Fruit fly (Drosophila melanogaster): Measurements from ENCODE around the gene RhoL.

Gene RhoL

dm6 chr3R:9529387-9529897, 27.1 kb upstream of the RhoL start (continued):
- TF ChIP-seq CG15269 (tag; optimal IDR thresholded peaks at IDR 0.05): peak; percentile 9
- TF ChIP-seq lab (GFP tag; optimal IDR thresholded peaks at IDR 0.05): peak; percentile 45
- no peak for TF ChIP-seq Dref (GFP tag; IDR thresholded peaks at IDR 0.05)
- no peak for TF ChIP-seq trh (GFP tag; optimal IDR thresholded peaks at IDR 0.05)
- TF ChIP-seq lilli (GFP tag; optimal IDR thresholded peaks at IDR 0.05): no peak
- TF ChIP-seq BtbVII (GFP tag; optimal IDR thresholded peaks at IDR 0.05): peak; percentile 18
- peak in 1 of 2 experiments; percentile 51 for TF ChIP-seq Pdp1 (GFP tag; optimal IDR thresholded peaks at IDR 0.05)
- no peak; the same call in 1 of the 2 replicates for TF ChIP-seq Lim3 (GFP tag; IDR thresholded peaks at IDR 0.05)
- peak; percentile 19 for TF ChIP-seq schlank (tag; optimal IDR thresholded peaks at IDR 0.05)
- peak; percentile 19 for TF ChIP-seq her (GFP tag; optimal IDR thresholded peaks at IDR 0.05)
- TF ChIP-seq sens (GFP tag): peak; percentile 15
- no peak for TF ChIP-seq Antp (GFP tag; optimal IDR thresholded peaks at IDR 0.05)
- no peak for TF ChIP-seq YL-1 (GFP tag; optimal IDR thresholded peaks at IDR 0.05)
- TF ChIP-seq Rfx (GFP tag; IDR thresholded peaks at IDR 0.05): 0 out of 2 replicates have a peak, but pooled peaks have one; percentile 4
- no peak for TF ChIP-seq NC2β (GFP tag; optimal IDR thresholded peaks at IDR 0.05)
- peak; percentile 61 for TF ChIP-seq CG13624 (GFP tag; optimal IDR thresholded peaks at IDR 0.05)
- TF ChIP-seq CG7987 (GFP tag; optimal IDR thresholded peaks at IDR 0.05): peak; percentile 79
- TF ChIP-seq az2 (GFP tag; optimal IDR thresholded peaks at IDR 0.05): no peak
- peak; percentile 41 for TF ChIP-seq CG15514 (GFP tag; optimal IDR thresholded peaks at IDR 0.05)
- no peak for TF ChIP-seq CG12236 (GFP tag; optimal IDR thresholded peaks at IDR 0.05)
- TF ChIP-seq CG9876 (GFP tag; optimal IDR thresholded peaks at IDR 0.05): no peak
- no peak for TF ChIP-seq wek (GFP tag; optimal IDR thresholded peaks at IDR 0.05)
- peak; percentile 51 for TF ChIP-seq CG2120 (GFP tag; optimal IDR thresholded peaks at IDR 0.05)
- TF ChIP-seq CG10543 (GFP tag; optimal IDR thresholded peaks at IDR 0.05): peak; percentile 83
- TF ChIP-seq CG31441 (GFP tag; IDR thresholded peaks at IDR 0.05): no peak
- TF ChIP-seq CG2678 (tag; optimal IDR thresholded peaks at IDR 0.05): peak; percentile 25
- TF ChIP-seq mld (GFP tag; IDR thresholded peaks at IDR 0.05; ENCODE audit: partially characterized antibody): no peak
- TF ChIP-seq Med (GFP tag): peak; percentile 53
- peak; percentile 45; the same call in 1 of the 2 replicates for TF ChIP-seq Atf6 (GFP tag; IDR thresholded peaks at IDR 0.05)

DNA sequence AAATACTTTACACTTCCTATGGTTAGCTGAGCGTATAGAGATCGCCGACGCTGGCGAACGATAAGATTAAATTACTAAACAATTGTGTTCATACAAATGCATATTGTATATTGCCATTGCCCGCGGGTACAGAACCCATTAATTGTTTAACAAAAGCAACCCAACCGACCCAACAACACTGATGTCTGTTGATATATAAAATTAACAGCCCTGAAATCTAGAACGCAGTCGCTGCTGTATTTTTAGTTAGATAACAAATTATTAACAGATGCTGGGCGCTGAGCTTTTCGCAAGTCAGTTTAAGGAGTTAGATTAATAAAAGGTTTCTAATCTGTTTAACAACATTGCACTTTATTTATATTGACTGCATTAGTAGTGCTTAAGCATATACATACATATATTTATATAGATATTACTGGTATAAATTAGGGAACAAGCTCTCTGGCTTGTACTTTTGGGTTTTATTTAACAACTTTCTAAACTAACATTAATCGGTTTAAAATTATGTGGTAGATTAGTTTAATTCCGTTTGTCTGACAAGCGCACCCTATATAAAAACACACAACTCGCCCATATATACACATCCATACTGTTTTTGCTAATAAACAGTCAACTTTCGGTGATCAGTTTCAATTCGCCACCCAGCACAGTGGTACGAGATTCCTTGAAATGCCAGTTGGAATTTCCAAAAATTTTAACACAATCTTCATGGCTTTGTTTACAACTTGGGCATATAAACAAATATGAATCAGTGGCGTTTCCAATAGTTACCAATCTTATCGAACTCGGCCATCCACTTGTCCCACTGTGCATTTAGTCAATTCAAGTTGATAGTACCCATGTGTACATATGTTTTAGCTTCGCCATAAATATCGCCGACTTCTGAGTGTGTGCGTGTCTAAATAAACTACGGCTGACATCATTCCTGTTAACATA, 25.8 kb upstream of the RhoL start:
- TF ChIP-seq Adf1 (GFP tag; IDR thresholded peaks at IDR 0.05): peak; percentile 69
- TF ChIP-seq CG33213 (GFP tag; optimal IDR thresholded peaks at IDR 0.05): peak; percentile 89
- peak; percentile 37 for TF ChIP-seq TFAM (GFP tag; optimal IDR thresholded peaks at IDR 0.05)
- peak; percentile 73 for TF ChIP-seq CG32767 (GFP tag; IDR thresholded peaks at IDR 0.05)
- TF ChIP-seq scrt (GFP tag; optimal IDR thresholded peaks at IDR 0.05): peak; percentile 87
- peak; percentile 72 for TF ChIP-seq CG43689 (GFP tag; IDR thresholded peaks at IDR 0.05)
- peak; percentile 68 for TF ChIP-seq Fer2 (tag; optimal IDR thresholded peaks at IDR 0.05)
- peak; percentile 83 for TF ChIP-seq grau (tag; optimal IDR thresholded peaks at IDR 0.05)
- TF ChIP-seq amos (GFP tag; IDR thresholded peaks at IDR 0.05; ENCODE audit: partially characterized antibody): no peak
- peak; percentile 78 for TF ChIP-seq CG31365 (tag; optimal IDR thresholded peaks at IDR 0.05)
- TF ChIP-seq Optix (GFP tag; IDR thresholded peaks at IDR 0.05): peak; percentile 74
- peak; percentile 5 for TF ChIP-seq cg (GFP tag; optimal IDR thresholded peaks at IDR 0.05)
- peak; percentile 92 for TF ChIP-seq CG15514 (GFP tag; optimal IDR thresholded peaks at IDR 0.05)
- peak; percentile 78 for TF ChIP-seq CG10959 (GFP tag; IDR thresholded peaks at IDR 0.05)
- TF ChIP-seq row (GFP tag; IDR thresholded peaks at IDR 0.05): peak; percentile 84
- TF ChIP-seq hkb (optimal IDR thresholded peaks at IDR 0.05): no peak
- TF ChIP-seq hkb (GFP tag; IDR thresholded peaks at IDR 0.05): peak; percentile 93
- TF ChIP-seq trem (tag; optimal IDR thresholded peaks at IDR 0.05): peak; percentile 45
- TF ChIP-seq CG12299 (tag; optimal IDR thresholded peaks at IDR 0.05): peak; percentile 66
- TF ChIP-seq CG4820 (GFP tag; optimal IDR thresholded peaks at IDR 0.05): peak; percentile 81
- TF ChIP-seq Nf-YA (GFP tag; IDR thresholded peaks at IDR 0.05): peak; percentile 79
- TF ChIP-seq Hey (tag; optimal IDR thresholded peaks at IDR 0.05): peak; percentile 66
